Worm (Caenorhabditis elegans) whole organism, L1 larva: ENCODE measurements around the gene T12D8.9.

Source experiments
- C04F5.9 ChIP-seq: sonication (generic microtip); optimal IDR thresholded peaks from 2 replicates; lab custom pipeline; 2016; ENCODE audit warnings: missing genetic modification characterization, missing compliant biosample characterization
- C16A3.4 ChIP-seq: fragments of 150-350 bp; optimal IDR thresholded peaks from 2 replicates; lab custom pipeline; 2014; ENCODE audit warnings: missing biosample characterization, missing genetic modification characterization
- C34B4.2 ChIP-seq: sonication (generic microtip); optimal IDR thresholded peaks from 2 replicates; lab custom pipeline; 2017; ENCODE audit warnings: mild to moderate bottlenecking, missing genetic modification characterization, missing compliant biosample characterization
- F16B12.6 ChIP-seq: fragments of 150-350 bp; optimal IDR thresholded peaks from 2 replicates; lab custom pipeline; 2014; ENCODE audit warnings: missing biosample characterization, missing genetic modification characterization
- Y116A8C.19 ChIP-seq: sonication (generic microtip); optimal IDR thresholded peaks from 2 replicates; lab custom pipeline; 2016; ENCODE audit warnings: missing compliant biosample characterization, missing genetic modification characterization, borderline replicate concordance
- aha-1 ChIP-seq: fragments of 150-350 bp; optimal IDR thresholded peaks from 2 replicates; lab custom pipeline; 2014; ENCODE audit warnings: missing biosample characterization, missing genetic modification characterization
- alr-1 ChIP-seq: fragments of 200-800 bp; sonication (Bioruptor generic); optimal IDR thresholded peaks from 2 replicates; lab custom pipeline; 2018; ENCODE audit warnings: borderline replicate concordance, mild to moderate bottlenecking, missing genetic modification characterization, missing compliant biosample characterization
- aly-2 ChIP-seq: fragments of 150-350 bp; optimal IDR thresholded peaks from 2 replicates; lab custom pipeline; 2014; ENCODE audit warnings: missing biosample characterization, missing genetic modification characterization
- ceh-63 ChIP-seq: fragments of 200-800 bp; sonication (Bioruptor generic); optimal IDR thresholded peaks from 2 replicates; lab custom pipeline; 2018; ENCODE audit warnings: mild to moderate bottlenecking, missing genetic modification characterization, missing compliant biosample characterization
- ceh-8 ChIP-seq: fragments of 200-800 bp; sonication (Bioruptor generic); optimal IDR thresholded peaks from 2 replicates; lab custom pipeline; 2018; ENCODE audit warnings: mild to moderate bottlenecking, missing genetic modification characterization, moderate library complexity, missing compliant biosample characterization
- ceh-90 ChIP-seq: sonication (generic microtip); optimal IDR thresholded peaks from 2 replicates; lab custom pipeline; 2016; ENCODE audit warnings: missing genetic modification characterization, missing compliant biosample characterization
- dsc-1 ChIP-seq: sonication (generic microtip); optimal IDR thresholded peaks from 2 replicates; lab custom pipeline; 2016; ENCODE audit warnings: mild to moderate bottlenecking, missing genetic modification characterization, missing compliant biosample characterization
- efl-1 ChIP-seq, 4 experiments: fragments of 150-350 bp; optimal IDR thresholded peaks in 3 of 4; peaks in 1 of 4; 1 replicate in 1 of 4; 2 replicates in 3 of 4; lab custom pipeline; 2014; ENCODE audit warnings: missing biosample characterization in 2 of 4, missing genetic modification characterization in 2 of 4, missing genetic modification reagents in 2 of 4
- efl-3 ChIP-seq: fragments of 200-800 bp; sonication (Bioruptor generic); optimal IDR thresholded peaks from 2 replicates; lab custom pipeline; 2018; ENCODE audit warnings: mild to moderate bottlenecking, missing genetic modification characterization, missing compliant biosample characterization
- egl-13 ChIP-seq: sonication (generic microtip); optimal IDR thresholded peaks from 2 replicates; lab custom pipeline; 2016; ENCODE audit warnings: missing genotype, missing genetic modification reagents, missing genetic modification characterization, missing compliant biosample characterization
- egl-27 ChIP-seq, 2 experiments: fragments of 150-350 bp in 1 of 2; sonication (generic microtip); optimal IDR thresholded peaks; 3 replicates each; lab custom pipeline; 2017 to 2018; ENCODE audit warnings: missing biosample characterization in 2 of 2, missing genetic modification characterization in 2 of 2, missing genetic modification reagents in 2 of 2
- elt-2 ChIP-seq: sonication (generic microtip); optimal IDR thresholded peaks from 2 replicates; lab custom pipeline; 2016; ENCODE audit warnings: missing genetic modification characterization, mild to moderate bottlenecking, inconsistent platforms, missing compliant biosample characterization, missing genetic modification reagents
- ets-5 ChIP-seq: fragments of 200-800 bp; sonication (Bioruptor generic); IDR thresholded peaks from 2 replicates; pipeline ENCODE4 v1.3.6; 2022; ENCODE audit warnings: missing genetic modification characterization, missing compliant biosample characterization
- hlh-4 ChIP-seq: sonication (generic microtip); optimal IDR thresholded peaks from 2 replicates; lab custom pipeline; 2016; ENCODE audit warnings: mild to moderate bottlenecking, missing genetic modification characterization, missing compliant biosample characterization
- irx-1 ChIP-seq: sonication (generic microtip); optimal IDR thresholded peaks from 2 replicates; lab custom pipeline; 2016; ENCODE audit warnings: missing genetic modification characterization, missing compliant biosample characterization
- isw-1 ChIP-seq: fragments of 200-800 bp; sonication (Bioruptor generic); IDR thresholded peaks from 2 replicates; pipeline ENCODE4 v1.3.6; 2022; ENCODE audit warnings: missing genetic modification characterization, missing compliant biosample characterization
- jun-1 ChIP-seq: fragments of 150-350 bp; optimal IDR thresholded peaks from 2 replicates; lab custom pipeline; 2014; ENCODE audit warnings: missing biosample characterization, missing genetic modification reagents, missing genetic modification characterization
- lin-14 ChIP-seq: fragments of 200-800 bp; sonication (Bioruptor generic); optimal IDR thresholded peaks from 2 replicates; lab custom pipeline; 2018; ENCODE audit warnings: mild to moderate bottlenecking, missing genetic modification characterization, moderate library complexity, missing compliant biosample characterization
- lin-35 ChIP-seq, 2 experiments: fragments of 150-350 bp; optimal IDR thresholded peaks; 2 replicates each; lab custom pipeline; 2014; ENCODE audit warnings: missing biosample characterization in 2 of 2, missing genetic modification characterization in 2 of 2, missing genetic modification reagents in 2 of 2
- lir-3 ChIP-seq: sonication (generic microtip); optimal IDR thresholded peaks from 2 replicates; lab custom pipeline; 2016; ENCODE audit warnings: mild to moderate bottlenecking, missing genetic modification characterization, moderate library complexity, missing compliant biosample characterization; ENCODE audit not compliant: poor library complexity
- mab-9 ChIP-seq: fragments of 200-800 bp; sonication (Bioruptor generic); IDR thresholded peaks from 2 replicates; pipeline ENCODE4 v1.3.6; 2022; ENCODE audit warnings: missing genetic modification reagents, missing genetic modification characterization, missing compliant biosample characterization
- mdl-1 ChIP-seq, 2 experiments: fragments of 150-350 bp; optimal IDR thresholded peaks; 2 replicates each; lab custom pipeline; 2014 to 2017; ENCODE audit warnings: missing biosample characterization in 2 of 2, missing genetic modification characterization in 2 of 2, inconsistent platforms in 1 of 2
- mef-2 ChIP-seq: fragments of 150-350 bp; optimal IDR thresholded peaks from 2 replicates; lab custom pipeline; 2014; ENCODE audit warnings: missing biosample characterization, missing genetic modification characterization
- nhr-28 ChIP-seq: fragments of 150-350 bp; optimal IDR thresholded peaks from 2 replicates; lab custom pipeline; 2014; ENCODE audit warnings: missing biosample characterization, missing genetic modification characterization
- nhr-71 ChIP-seq: sonication (generic microtip); optimal IDR thresholded peaks from 2 replicates; lab custom pipeline; 2016; ENCODE audit warnings: mild to moderate bottlenecking, missing genetic modification characterization, moderate library complexity, missing compliant biosample characterization
- nhr-77 ChIP-seq: fragments of 150-350 bp; optimal IDR thresholded peaks from 2 replicates; lab custom pipeline; 2014; ENCODE audit warnings: missing biosample characterization, missing genetic modification characterization
- nhr-84 ChIP-seq: sonication (generic microtip); optimal IDR thresholded peaks from 2 replicates; lab custom pipeline; 2017; ENCODE audit warnings: missing biosample characterization, missing genetic modification characterization
- nhr-85 ChIP-seq: sonication (generic microtip); peaks from one replicate; lab custom pipeline; 2016; ENCODE audit warnings: missing genetic modification characterization, inconsistent platforms, missing compliant biosample characterization
- nhr-90 ChIP-seq: sonication (generic microtip); optimal IDR thresholded peaks from 2 replicates; lab custom pipeline; 2016; ENCODE audit warnings: mild to moderate bottlenecking, missing genetic modification characterization, missing compliant biosample characterization; ENCODE audit not compliant: poor library complexity
- pax-3 ChIP-seq: fragments of 200-800 bp; sonication (Bioruptor generic); optimal IDR thresholded peaks from 2 replicates; lab custom pipeline; 2018; ENCODE audit warnings: mild to moderate bottlenecking, missing genetic modification characterization, moderate library complexity, missing compliant biosample characterization
- pqm-1 ChIP-seq: sonication (generic microtip); optimal IDR thresholded peaks from 3 replicates; lab custom pipeline; 2017; ENCODE audit warnings: missing biosample characterization, missing genetic modification characterization
- skn-1 ChIP-seq: fragments of 150-350 bp; optimal IDR thresholded peaks from 2 replicates; lab custom pipeline; 2014; ENCODE audit warnings: missing biosample characterization, missing genetic modification characterization
- sox-4 ChIP-seq: sonication (generic microtip); optimal IDR thresholded peaks from 2 replicates; lab custom pipeline; 2016; ENCODE audit warnings: missing genetic modification characterization, missing compliant biosample characterization
- sptf-1 ChIP-seq: fragments of 150-350 bp; optimal IDR thresholded peaks from 2 replicates; lab custom pipeline; 2014; ENCODE audit warnings: missing biosample characterization, missing genetic modification characterization
- unc-130 ChIP-seq: fragments of 150-350 bp; optimal IDR thresholded peaks from 2 replicates; lab custom pipeline; 2017; ENCODE audit warnings: missing biosample characterization, missing genetic modification characterization, inconsistent platforms
- unc-62 ChIP-seq: fragments of 150-350 bp; optimal IDR thresholded peaks from 2 replicates; lab custom pipeline; 2014; ENCODE audit warnings: missing biosample characterization, missing genetic modification reagents, missing genetic modification characterization
- unc-86 ChIP-seq: sonication (generic microtip); optimal IDR thresholded peaks from 2 replicates; lab custom pipeline; 2016; ENCODE audit warnings: missing genetic modification characterization, missing compliant biosample characterization
- vab-15 ChIP-seq: sonication (generic microtip); optimal IDR thresholded peaks from 2 replicates; lab custom pipeline; 2017; ENCODE audit warnings: missing genotype, mild to moderate bottlenecking, missing genetic modification characterization, missing compliant biosample characterization
- xbp-1 ChIP-seq: sonication (generic microtip); optimal IDR thresholded peaks from 2 replicates; lab custom pipeline; 2016; ENCODE audit warnings: missing genetic modification characterization, missing compliant biosample characterization
- zag-1 ChIP-seq: fragments of 150-350 bp; optimal IDR thresholded peaks from 2 replicates; lab custom pipeline; 2014; ENCODE audit warnings: missing biosample characterization, missing genetic modification characterization
- zip-4 ChIP-seq: fragments of 200-800 bp; sonication (Bioruptor generic); optimal IDR thresholded peaks from 2 replicates; lab custom pipeline; 2018; ENCODE audit warnings: mild to moderate bottlenecking, missing genetic modification characterization, moderate library complexity, missing compliant biosample characterization
- ztf-4 ChIP-seq: fragments of 150-350 bp; optimal IDR thresholded peaks from 2 replicates; lab custom pipeline; 2014; ENCODE audit warnings: missing biosample characterization, missing genetic modification characterization

The T12D8.9 gene

ce11 chrIII:13600254-13600653 is 16.6 kb upstream of the T12D8.9 start:
- no peak for TF ChIP-seq C16A3.4 (tag; lab: Kevin White, UChicago)
- no peak for TF ChIP-seq ztf-4 (tag; lab: Kevin White, UChicago)
- no peak for TF ChIP-seq irx-1 (tag; lab: Kevin White, UChicago)
- TF ChIP-seq aha-1: no peak
- no peak for TF ChIP-seq ets-5
- TF ChIP-seq unc-86 (tag; lab: Kevin White, UChicago): no peak
- TF ChIP-seq Y116A8C.19 (tag; lab: Kevin White, UChicago): no peak
- no peak for TF ChIP-seq zag-1

ce11 chrIII:13604834-13605233 is 12.1 kb upstream of the T12D8.9 start:
- TF ChIP-seq efl-1 (optimal IDR thresholded peaks at IDR 0.05; lab: Kevin White, UChicago) (no peak), efl-1 (GFP tag; optimal IDR thresholded peaks at IDR 0.05 in 1 of 2; lab: Kevin White, UChicago) (peak in 1 of 2 experiments; percentile 21), mef-2 (no peak)

DNA sequence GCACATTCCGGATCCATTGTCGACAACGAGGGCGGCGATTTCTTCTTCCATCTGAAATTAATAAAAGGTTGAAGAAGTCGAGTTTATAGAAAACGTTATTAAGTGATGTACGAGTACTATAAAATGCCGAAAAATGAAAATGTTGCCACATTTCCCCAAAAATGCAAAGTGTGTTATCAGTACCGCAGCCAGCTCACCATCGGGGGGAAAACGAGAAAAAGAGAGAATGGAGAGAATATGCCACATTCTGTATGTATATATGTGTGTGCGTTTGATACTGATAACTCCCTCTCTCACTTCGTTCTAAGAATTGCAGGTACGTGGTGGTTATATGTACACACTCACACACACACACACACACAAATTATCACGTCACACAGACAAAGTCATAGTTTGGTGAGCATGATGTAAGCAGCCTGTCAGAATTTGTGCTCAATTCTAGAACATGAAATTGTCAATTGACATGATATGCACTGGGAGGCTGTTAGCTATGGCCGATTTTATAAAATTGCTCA is 10.8 kb upstream of the T12D8.9 start, which contains the start of gene act-5:
Gene act-5, minus strand, starts transcription at position 51 of the 515 bp plus-strand sequence.
- TF ChIP-seq efl-1 (optimal IDR thresholded peaks at IDR 0.05; lab: Kevin White, UChicago): no peak
- TF ChIP-seq efl-1 (GFP tag; optimal IDR thresholded peaks at IDR 0.05 in 1 of 2; lab: Kevin White, UChicago): peak in 1 of 2 experiments; percentile 76
- TF ChIP-seq C34B4.2 (tag; lab: Kevin White, UChicago): no peak
- TF ChIP-seq sox-4 (tag; lab: Kevin White, UChicago): no peak
- no peak for TF ChIP-seq ceh-90 (tag; lab: Kevin White, UChicago)
- no peak for TF ChIP-seq ceh-63 (GFP tag; lab: Kevin White, UChicago)
- TF ChIP-seq aha-1: no peak
- TF ChIP-seq pax-3 (tag; lab: Kevin White, UChicago): peak; percentile 3
- no peak for TF ChIP-seq zag-1
- TF ChIP-seq C16A3.4 (tag; lab: Kevin White, UChicago): no peak
- TF ChIP-seq elt-2 (tag; lab: Kevin White, UChicago): peak; percentile 91
- TF ChIP-seq xbp-1 (tag; lab: Kevin White, UChicago): no peak
- TF ChIP-seq hlh-4 (tag; lab: Kevin White, UChicago): no peak
- TF ChIP-seq mab-9 (GFP tag; lab: Robert Waterston, UW): no peak
- peak; percentile 17 for TF ChIP-seq jun-1 (tag; lab: Kevin White, UChicago)
- no peak for TF ChIP-seq nhr-84 (tag; lab: Kevin White, UChicago)
- TF ChIP-seq alr-1: no peak
- no peak for TF ChIP-seq unc-130
- peak in 1 of 2 experiments; percentile 30 for TF ChIP-seq mdl-1 (tag; optimal IDR thresholded peaks at IDR 0.05; lab: Kevin White, UChicago)
- TF ChIP-seq egl-13 (tag; lab: Kevin White, UChicago): no peak
- no peak for TF ChIP-seq ceh-8 (GFP tag; lab: Kevin White, UChicago)
- no peak for TF ChIP-seq irx-1 (tag; lab: Kevin White, UChicago)
- no peak for TF ChIP-seq nhr-28
- no peak for TF ChIP-seq nhr-77 (tag; lab: Kevin White, UChicago)
- no peak for TF ChIP-seq isw-1 (GFP tag; lab: Robert Waterston, UW)
- peak; percentile 79 for TF ChIP-seq pqm-1
- no peak for TF ChIP-seq ets-5
- TF ChIP-seq egl-27 (tag; optimal IDR thresholded peaks at IDR 0.05; lab: Kevin White, UChicago): no peak
- TF ChIP-seq sptf-1 (tag; lab: Kevin White, UChicago): no peak
- TF ChIP-seq lin-14 (GFP tag; lab: Kevin White, UChicago): peak; percentile 23
- no peak for TF ChIP-seq F16B12.6 (tag; lab: Kevin White, UChicago)
- TF ChIP-seq skn-1 (tag; lab: Kevin White, UChicago): no peak
- peak; percentile 26 for TF ChIP-seq nhr-71 (tag; lab: Kevin White, UChicago)
- TF ChIP-seq dsc-1 (tag; lab: Kevin White, UChicago): no peak
- no peak for TF ChIP-seq lir-3 (tag; lab: Kevin White, UChicago)
- no peak for TF ChIP-seq C04F5.9 (tag; lab: Kevin White, UChicago)
- TF ChIP-seq lin-35 (GFP tag; optimal IDR thresholded peaks at IDR 0.05; lab: Kevin White, UChicago): peak in 1 of 2 experiments; percentile 71
- TF ChIP-seq aly-2 (tag; lab: Kevin White, UChicago): no peak
- peak; percentile 30 for TF ChIP-seq nhr-90 (tag; lab: Kevin White, UChicago)
- no peak for TF ChIP-seq mef-2
- no peak for TF ChIP-seq zip-4 (GFP tag; lab: Kevin White, UChicago)
- TF ChIP-seq vab-15: no peak
- no peak for TF ChIP-seq unc-62 (GFP tag; lab: Kevin White, UChicago)
- TF ChIP-seq efl-3 (GFP tag; lab: Kevin White, UChicago): no peak
- peak; percentile 48 for TF ChIP-seq nhr-85 (tag; lab: Kevin White, UChicago)
- TF ChIP-seq ztf-4 (tag; lab: Kevin White, UChicago): no peak
- TF ChIP-seq, all 84 proteins: peak for 11
